Comparison of ENCODE assay signal across 5 fruit fly cellular contexts in the genomic region with DNA sequence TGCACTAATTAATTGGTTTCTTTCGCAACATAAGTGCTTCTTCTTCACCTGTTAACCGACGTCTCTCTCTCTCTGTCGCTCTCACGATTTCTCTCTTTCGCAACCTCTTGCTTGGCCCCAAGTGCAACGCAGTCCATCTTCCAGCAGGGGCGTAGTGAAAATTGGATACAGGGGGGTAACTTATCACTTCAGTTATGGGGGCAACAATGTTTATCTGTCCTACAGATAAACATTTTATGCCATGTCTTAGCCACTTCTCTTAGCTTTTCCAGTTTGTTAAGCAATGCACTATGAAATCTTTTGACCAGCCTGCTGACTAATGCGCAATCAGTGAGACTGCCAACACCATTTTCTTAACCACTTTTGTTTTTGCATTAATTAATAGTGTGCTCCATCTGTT.
A peak's percentile ranks its signal among the peaks of the same experiment; 100 is the strongest.
TF ChIP-seq lines count a peak whose summit lies in the region.

No protein-coding gene starts in this region.

- TF ChIP-seq CTCF in whole organism, embryonic (GFP tag; optimal IDR thresholded peaks at IDR 0.05; lab: Kevin White, UChicago), result no peak

TF ChIP-seq in whole organism, adult, 20 proteins besides CTCF, POLR2A, EP300 and RAD21:
- TF ChIP-seq CG7101 (tag; optimal IDR thresholded peaks at IDR 0.05; lab: Kevin White, UChicago) (peak; percentile 49), kay (GFP tag; lab: Kevin White, UChicago; ENCODE audit: borderline replicate concordance) (peak; percentile 84), CG33017 (tag; optimal IDR thresholded peaks at IDR 0.05; lab: Kevin White, UChicago) (peak; percentile 40), Hr96 (GFP tag; optimal IDR thresholded peaks at IDR 0.05; lab: Kevin White, UChicago) (no peak), CG7045 (GFP tag; optimal IDR thresholded peaks at IDR 0.05; lab: Kevin White, UChicago) (peak; percentile 23), CG14711 (tag; optimal IDR thresholded peaks at IDR 0.05; lab: Kevin White, UChicago) (peak; percentile 7), CG11617 (GFP tag; optimal IDR thresholded peaks at IDR 0.05; lab: Kevin White, UChicago) (no peak), CG1620 (GFP tag; optimal IDR thresholded peaks at IDR 0.05; lab: Kevin White, UChicago) (peak; percentile 9)

TF ChIP-seq in whole organism, embryonic, 481 proteins besides CTCF, POLR2A, EP300 and RAD21 (continues in another document):
- TF ChIP-seq klu (GFP tag; IDR thresholded peaks at IDR 0.05; lab: Robert Waterston, UW) (no peak), CG11504 (tag; optimal IDR thresholded peaks at IDR 0.05; lab: Kevin White, UChicago) (no peak), Mad (GFP tag; optimal IDR thresholded peaks at IDR 0.05; lab: Kevin White, UChicago) (peak; percentile 43), zfh1 (GFP tag; IDR thresholded peaks at IDR 0.05; lab: Robert Waterston, UW) (peak; percentile 61; the same call in 1 of the 3 replicates), odd (GFP tag; optimal IDR thresholded peaks at IDR 0.05; lab: Kevin White, UChicago) (peak; percentile 43), CG10147 (GFP tag; optimal IDR thresholded peaks at IDR 0.05; lab: Kevin White, UChicago) (no peak), CG10431 (GFP tag; optimal IDR thresholded peaks at IDR 0.05; lab: Kevin White, UChicago) (no peak), caup (GFP tag; optimal IDR thresholded peaks at IDR 0.05; lab: Kevin White, UChicago; ENCODE audit: severe bottlenecking) (no peak), CG8290 (GFP tag; optimal IDR thresholded peaks at IDR 0.05; lab: Kevin White, UChicago) (no peak), CG8290 (tag; optimal IDR thresholded peaks at IDR 0.05; lab: Kevin White, UChicago) (peak in 1 of 2 experiments; percentile 60), mam (GFP tag; optimal IDR thresholded peaks at IDR 0.05; lab: Kevin White, UChicago) (peak; percentile 6), CG17186 (GFP tag; optimal IDR thresholded peaks at IDR 0.05; lab: Kevin White, UChicago) (no peak), Hey (tag; optimal IDR thresholded peaks at IDR 0.05; lab: Kevin White, UChicago) (no peak), ems (GFP tag; optimal IDR thresholded peaks at IDR 0.05; lab: Kevin White, UChicago) (no peak), phol (tag; optimal IDR thresholded peaks at IDR 0.05; lab: Kevin White, UChicago) (peak; percentile 51), CG9727 (GFP tag; optimal IDR thresholded peaks at IDR 0.05; lab: Kevin White, UChicago) (no peak), ato (GFP tag; IDR thresholded peaks at IDR 0.05; lab: Robert Waterston, UW; ENCODE audit: partially characterized antibody) (no peak), CG7928 (GFP tag; optimal IDR thresholded peaks at IDR 0.05; lab: Kevin White, UChicago) (no peak), pros (GFP tag; optimal IDR thresholded peaks at IDR 0.05; lab: Kevin White, UChicago) (peak; percentile 0)

TF ChIP-seq in whole organism, prepupa, 60 proteins besides CTCF, POLR2A, EP300 and RAD21 (continues in another document):
- TF ChIP-seq CG16779 (tag; optimal IDR thresholded peaks at IDR 0.05; lab: Kevin White, UChicago) (peak; percentile 53), Lpt (GFP tag; optimal IDR thresholded peaks at IDR 0.05; lab: Kevin White, UChicago) (peak; percentile 60), dsx (GFP tag; optimal IDR thresholded peaks at IDR 0.05; lab: Kevin White, UChicago; ENCODE audit: poor library complexity, severe bottlenecking) (peak; percentile 73), Hr4 (GFP tag; optimal IDR thresholded peaks at IDR 0.05; lab: Kevin White, UChicago) (peak; percentile 87), esn (GFP tag; optimal IDR thresholded peaks at IDR 0.05; lab: Kevin White, UChicago) (peak; percentile 87), CG10669 (GFP tag; optimal IDR thresholded peaks at IDR 0.05; lab: Kevin White, UChicago) (peak; percentile 71), cyc (GFP tag; optimal IDR thresholded peaks at IDR 0.05; lab: Kevin White, UChicago) (peak; percentile 69), Gug (GFP tag; IDR thresholded peaks at IDR 0.05; lab: Robert Waterston, UW) (peak; percentile 75), CG8119 (GFP tag; IDR thresholded peaks at IDR 0.05; lab: Robert Waterston, UW) (peak; percentile 81), CG11294 (GFP tag; IDR thresholded peaks at IDR 0.05; lab: Robert Waterston, UW) (peak; percentile 70), CG11902 (GFP tag; optimal IDR thresholded peaks at IDR 0.05; lab: Kevin White, UChicago) (peak; percentile 47), CG6792 (GFP tag; optimal IDR thresholded peaks at IDR 0.05; lab: Kevin White, UChicago) (peak; percentile 81), eg (GFP tag; IDR thresholded peaks at IDR 0.05; lab: Robert Waterston, UW) (peak; percentile 89), Sox15 (GFP tag; optimal IDR thresholded peaks at IDR 0.05; lab: Kevin White, UChicago) (peak; percentile 65), CG15336 (GFP tag; IDR thresholded peaks at IDR 0.05; lab: Robert Waterston, UW) (peak; percentile 87), ss (GFP tag; optimal IDR thresholded peaks at IDR 0.05; lab: Kevin White, UChicago) (peak; percentile 29 to 33), CG6854 (GFP tag; optimal IDR thresholded peaks at IDR 0.05; lab: Kevin White, UChicago) (peak; percentile 30), Eip78C (GFP tag; lab: Kevin White, UChicago) (peak; percentile 88), Sox102F (GFP tag; optimal IDR thresholded peaks at IDR 0.05; lab: Kevin White, UChicago) (peak; percentile 83), lz (GFP tag; optimal IDR thresholded peaks at IDR 0.05; lab: Kevin White, UChicago) (peak; percentile 70)

TF ChIP-seq in whole organism, pupa, 21 proteins besides CTCF, POLR2A, EP300 and RAD21:
- peak; percentile 83 for TF ChIP-seq Ets98B (GFP tag; IDR thresholded peaks at IDR 0.05; lab: Robert Waterston, UW)
- TF ChIP-seq Snoo (tag; optimal IDR thresholded peaks at IDR 0.05; lab: Kevin White, UChicago), result peak; percentile 74
- peak; percentile 72 for TF ChIP-seq CG17806 (tag; optimal IDR thresholded peaks at IDR 0.05; lab: Kevin White, UChicago)
- TF ChIP-seq CG14655 (GFP tag; optimal IDR thresholded peaks at IDR 0.05; lab: Kevin White, UChicago), result peak; percentile 76
- TF ChIP-seq CG9948 (tag; optimal IDR thresholded peaks at IDR 0.05; lab: Kevin White, UChicago), result peak; percentile 59
- peak; percentile 62 for TF ChIP-seq CG8159 (tag; optimal IDR thresholded peaks at IDR 0.05; lab: Kevin White, UChicago)
- TF ChIP-seq CG15710 (tag; optimal IDR thresholded peaks at IDR 0.05; lab: Kevin White, UChicago), result peak; percentile 68
- peak; percentile 69 for TF ChIP-seq CG8301 (tag; optimal IDR thresholded peaks at IDR 0.05; lab: Kevin White, UChicago)
- TF ChIP-seq CG32121 (GFP tag; IDR thresholded peaks at IDR 0.05; lab: Robert Waterston, UW), result peak; percentile 82
- peak; percentile 54; the same call in 1 of the 2 replicates for TF ChIP-seq CG10348 (GFP tag; IDR thresholded peaks at IDR 0.05; lab: Robert Waterston, UW)
- no peak for TF ChIP-seq rn (GFP tag; IDR thresholded peaks at IDR 0.05; lab: Robert Waterston, UW)
- TF ChIP-seq Pif1B (GFP tag; optimal IDR thresholded peaks at IDR 0.05; lab: Kevin White, UChicago), result peak; percentile 76
- no peak for TF ChIP-seq CG13204 (GFP tag; optimal IDR thresholded peaks at IDR 0.05; lab: Kevin White, UChicago)
- peak; percentile 86 for TF ChIP-seq fd96Ca (GFP tag; IDR thresholded peaks at IDR 0.05; lab: Robert Waterston, UW)
- TF ChIP-seq EcR (GFP tag; optimal IDR thresholded peaks at IDR 0.05; lab: Kevin White, UChicago), result no peak
- peak; percentile 60 for TF ChIP-seq CG34367 (tag; optimal IDR thresholded peaks at IDR 0.05; lab: Kevin White, UChicago)
- TF ChIP-seq Pif1A (GFP tag; optimal IDR thresholded peaks at IDR 0.05; lab: Kevin White, UChicago), result peak; percentile 85
- peak; percentile 87 for TF ChIP-seq CG4496 (GFP tag; IDR thresholded peaks at IDR 0.05; lab: Robert Waterston, UW)
- peak; percentile 84 for TF ChIP-seq CG12605 (GFP tag; IDR thresholded peaks at IDR 0.05; lab: Robert Waterston, UW)
- no peak for TF ChIP-seq gl (tag; optimal IDR thresholded peaks at IDR 0.05; lab: Kevin White, UChicago)
- no peak for TF ChIP-seq D1 (tag; optimal IDR thresholded peaks at IDR 0.05; lab: Kevin White, UChicago)
TF ChIP-seq in whole organism, pupa: peak in this region for 16.

TF ChIP-seq in whole organism, wandering third instar larva, 38 proteins besides CTCF, POLR2A, EP300 and RAD21 (continues in another document):
- TF ChIP-seq tai (GFP tag; optimal IDR thresholded peaks at IDR 0.05; lab: Kevin White, UChicago) (no peak), foxo (GFP tag; optimal IDR thresholded peaks at IDR 0.05; lab: Kevin White, UChicago) (peak in 1 of 2 experiments; percentile 72), HLH106 (tag; optimal IDR thresholded peaks at IDR 0.05; lab: Kevin White, UChicago) (peak; percentile 46), sv (GFP tag; optimal IDR thresholded peaks at IDR 0.05; lab: Kevin White, UChicago) (no peak), Hr83 (GFP tag; optimal IDR thresholded peaks at IDR 0.05; lab: Kevin White, UChicago; ENCODE audit: poor library complexity, severe bottlenecking) (peak; percentile 10), Jra (GFP tag; optimal IDR thresholded peaks at IDR 0.05; lab: Kevin White, UChicago) (peak; percentile 45), jim (GFP tag; optimal IDR thresholded peaks at IDR 0.05; lab: Kevin White, UChicago) (no peak), dsf (GFP tag; optimal IDR thresholded peaks at IDR 0.05; lab: Kevin White, UChicago; ENCODE audit: borderline replicate concordance) (no peak), CrebA (GFP tag; optimal IDR thresholded peaks at IDR 0.05; lab: Kevin White, UChicago; ENCODE audit: borderline replicate concordance) (no peak), Sp1 (GFP tag; optimal IDR thresholded peaks at IDR 0.05; lab: Kevin White, UChicago) (peak; percentile 38), Hr78 (GFP tag; optimal IDR thresholded peaks at IDR 0.05; lab: Kevin White, UChicago) (no peak), sage (GFP tag; optimal IDR thresholded peaks at IDR 0.05; lab: Kevin White, UChicago) (peak; percentile 4), Abd-B (GFP tag; optimal IDR thresholded peaks at IDR 0.05; lab: Kevin White, UChicago) (no peak), N (GFP tag; optimal IDR thresholded peaks at IDR 0.05; lab: Kevin White, UChicago) (no peak), dl (GFP tag; optimal IDR thresholded peaks at IDR 0.05; lab: Kevin White, UChicago; ENCODE audit: insufficient read depth in 1 of 2, partially characterized antibody in 2 of 2) (no peak), Dfd (GFP tag; optimal IDR thresholded peaks at IDR 0.05; lab: Kevin White, UChicago) (no peak), br (GFP tag; optimal IDR thresholded peaks at IDR 0.05; lab: Kevin White, UChicago) (peak; percentile 75), Vsx2 (GFP tag; optimal IDR thresholded peaks at IDR 0.05; lab: Kevin White, UChicago; ENCODE audit: partially characterized antibody) (no peak), CG9705 (GFP tag; optimal IDR thresholded peaks at IDR 0.05; lab: Kevin White, UChicago) (no peak), OdsH (GFP tag; optimal IDR thresholded peaks at IDR 0.05; lab: Kevin White, UChicago) (peak; percentile 78), ey (GFP tag; optimal IDR thresholded peaks at IDR 0.05; lab: Kevin White, UChicago) (peak; percentile 66), dmrt93B (GFP tag; optimal IDR thresholded peaks at IDR 0.05; lab: Kevin White, UChicago) (no peak), Rel (GFP tag; optimal IDR thresholded peaks at IDR 0.05; lab: Kevin White, UChicago) (no peak), Rel (tag; optimal IDR thresholded peaks at IDR 0.05; lab: Kevin White, UChicago) (no peak), Hnf4 (GFP tag; optimal IDR thresholded peaks at IDR 0.05; lab: Kevin White, UChicago) (peak; percentile 79)
